Fruit fly (Drosophila melanogaster): ENCODE measurements around the gene CG43061.

The CG43061 gene

dm6 chr3R:8030151-8030899, 19.1 kb upstream of the CG43061 start, which contains the start of the genes CG10903 and CG2747 (continued):
- TF ChIP-seq CG7271 (tag; optimal IDR thresholded peaks at IDR 0.05) (no peak), croc (GFP tag; conservative IDR thresholded peaks at IDR 0.05) (no peak), Hmx (GFP tag; optimal IDR thresholded peaks at IDR 0.05) (no peak)

dm6 chr3R:8032923-8033478, 16.5 kb upstream of the CG43061 start, which contains the start of the genes CG11035 and unc-45:
TSS of gene CG11035 (minus strand) at chr3R:8033009.
TSS of gene unc-45 (plus strand) at chr3R:8033301.
- TF ChIP-seq peb (GFP tag; IDR thresholded peaks at IDR 0.05), result no peak
- peak; percentile 29 for TF ChIP-seq Ets97D (GFP tag; optimal IDR thresholded peaks at IDR 0.05)
- no peak for TF ChIP-seq CG7372 (GFP tag; IDR thresholded peaks at IDR 0.05)
- peak; percentile 30 for TF ChIP-seq Six4 (GFP tag; optimal IDR thresholded peaks at IDR 0.05)
- peak; percentile 77 for TF ChIP-seq amos (GFP tag; IDR thresholded peaks at IDR 0.05; ENCODE audit: partially characterized antibody)
- no peak for TF ChIP-seq CG10462 (GFP tag; optimal IDR thresholded peaks at IDR 0.05)
- no peak for TF ChIP-seq CG8944 (GFP tag; optimal IDR thresholded peaks at IDR 0.05)
- no peak for TF ChIP-seq CG13894 (tag; optimal IDR thresholded peaks at IDR 0.05)
- TF ChIP-seq CG43689 (GFP tag; IDR thresholded peaks at IDR 0.05), result no peak
- TF ChIP-seq Asciz (GFP tag; optimal IDR thresholded peaks at IDR 0.05), result no peak
- TF ChIP-seq nmo (GFP tag; optimal IDR thresholded peaks at IDR 0.05), result peak; percentile 71
- peak; percentile 50 for TF ChIP-seq pum (GFP tag; optimal IDR thresholded peaks at IDR 0.05)
- TF ChIP-seq Dad (GFP tag; optimal IDR thresholded peaks at IDR 0.05), result peak; percentile 42
- TF ChIP-seq sisA (GFP tag; IDR thresholded peaks at IDR 0.05), result peak; percentile 39
- no peak for TF ChIP-seq otp (GFP tag; IDR thresholded peaks at IDR 0.05)
- no peak for TF ChIP-seq CG4617 (GFP tag; optimal IDR thresholded peaks at IDR 0.05; ENCODE audit: borderline replicate concordance)
- peak; percentile 41 for TF ChIP-seq D19A (tag; optimal IDR thresholded peaks at IDR 0.05)
- peak; percentile 31 for TF ChIP-seq Fer1 (GFP tag; optimal IDR thresholded peaks at IDR 0.05)
- no peak for TF ChIP-seq MTF-1 (GFP tag; optimal IDR thresholded peaks at IDR 0.05; ENCODE audit: borderline replicate concordance)
- no peak for TF ChIP-seq ac (GFP tag; optimal IDR thresholded peaks at IDR 0.05)
- peak; percentile 22 for TF ChIP-seq Dek (tag; optimal IDR thresholded peaks at IDR 0.05)
- no peak for TF ChIP-seq sd (tag; optimal IDR thresholded peaks at IDR 0.05)
- TF ChIP-seq knrl (GFP tag; IDR thresholded peaks at IDR 0.05; ENCODE audit: partially characterized antibody), result peak; percentile 83
- TF ChIP-seq CG10431 (GFP tag; optimal IDR thresholded peaks at IDR 0.05), result peak; percentile 16
- TF ChIP-seq CG30020 (tag; optimal IDR thresholded peaks at IDR 0.05), result peak; percentile 33
- peak; percentile 40 for TF ChIP-seq lilli (GFP tag; optimal IDR thresholded peaks at IDR 0.05)
- TF ChIP-seq CG11723 (GFP tag; optimal IDR thresholded peaks at IDR 0.05), result no peak
- peak in 1 of 3 experiments; percentile 32 for TF ChIP-seq lola (GFP tag; optimal IDR thresholded peaks at IDR 0.05)
- peak; percentile 71 for TF ChIP-seq hbn (GFP tag; IDR thresholded peaks at IDR 0.05; ENCODE audit: partially characterized antibody)
- peak; percentile 37 to 96 for TF ChIP-seq Pdp1 (GFP tag; optimal IDR thresholded peaks at IDR 0.05)
- 0 out of 3 replicates have a peak, but pooled peaks have one; percentile 42 for TF ChIP-seq CG7963 (GFP tag; IDR thresholded peaks at IDR 0.05; ENCODE audit: partially characterized antibody)
- peak; percentile 81 for TF ChIP-seq Scr (GFP tag; IDR thresholded peaks at IDR 0.05; ENCODE audit: partially characterized antibody)
- TF ChIP-seq h (optimal IDR thresholded peaks at IDR 0.05), result no peak
- no peak for TF ChIP-seq Dip3 (GFP tag; optimal IDR thresholded peaks at IDR 0.05)
- peak; percentile 2 for TF ChIP-seq CG7928 (GFP tag; optimal IDR thresholded peaks at IDR 0.05)
- TF ChIP-seq Sry-δ (GFP tag; optimal IDR thresholded peaks at IDR 0.05), result peak; percentile 61
- TF ChIP-seq Vsx1 (GFP tag; optimal IDR thresholded peaks at IDR 0.05), result peak; percentile 47
- peak; percentile 19 for TF ChIP-seq CG12104 (GFP tag; optimal IDR thresholded peaks at IDR 0.05)
- TF ChIP-seq Max (GFP tag; optimal IDR thresholded peaks at IDR 0.05), result peak; percentile 9
- TF ChIP-seq gem (tag; optimal IDR thresholded peaks at IDR 0.05), result peak; percentile 61
- TF ChIP-seq CG16813 (GFP tag; IDR thresholded peaks at IDR 0.05; ENCODE audit: partially characterized antibody), result peak; percentile 76
- peak; percentile 34 for TF ChIP-seq CG30403 (GFP tag; optimal IDR thresholded peaks at IDR 0.05)
- TF ChIP-seq Hr51 (GFP tag; optimal IDR thresholded peaks at IDR 0.05), result peak in 1 of 2 experiments; percentile 19

All from whole organism, embryonic.